Fruit fly (Drosophila melanogaster) whole organism, adult: ENCODE results near the gene CG14659.

Source experiments
- CG14711 ChIP-seq: fragments of 200-800 bp; sonication (Bioruptor generic); optimal IDR thresholded peaks from 2 replicates; lab custom pipeline; 2018; ENCODE audit warnings: missing biosample characterization, mild to moderate bottlenecking, missing genetic modification characterization, moderate library complexity
- kay ChIP-seq: fragments of 200-800 bp; sonication (Bioruptor generic); peaks from one replicate; lab custom pipeline; 2016; ENCODE audit warnings: missing biosample characterization, missing genetic modification characterization, borderline replicate concordance
- pad ChIP-seq: fragments of 200-800 bp; sonication (Bioruptor generic); optimal IDR thresholded peaks from 3 replicates; lab custom pipeline; 2017; ENCODE audit warnings: missing biosample characterization, missing genetic modification characterization, mild to moderate bottlenecking, moderate library complexity, missing genetic modification reagents
- toe ChIP-seq: fragments of 200-800 bp; sonication (Bioruptor generic); optimal IDR thresholded peaks from 2 replicates; lab custom pipeline; 2016; ENCODE audit warnings: missing biosample characterization, missing genetic modification characterization

- TF ChIP-seq toe = no peak
- no peak for TF ChIP-seq CG14711 (tag; lab: Kevin White, UChicago)
- no peak for TF ChIP-seq kay
- peak; percentile 57 for TF ChIP-seq pad (GFP tag; lab: Kevin White, UChicago)
These were observed 21.0 kb downstream of the CG14659 start for dm6 chr3R:4809944-4810653.
